Worm (Caenorhabditis elegans): ENCODE results near the gene rnp-3.

DNA sequence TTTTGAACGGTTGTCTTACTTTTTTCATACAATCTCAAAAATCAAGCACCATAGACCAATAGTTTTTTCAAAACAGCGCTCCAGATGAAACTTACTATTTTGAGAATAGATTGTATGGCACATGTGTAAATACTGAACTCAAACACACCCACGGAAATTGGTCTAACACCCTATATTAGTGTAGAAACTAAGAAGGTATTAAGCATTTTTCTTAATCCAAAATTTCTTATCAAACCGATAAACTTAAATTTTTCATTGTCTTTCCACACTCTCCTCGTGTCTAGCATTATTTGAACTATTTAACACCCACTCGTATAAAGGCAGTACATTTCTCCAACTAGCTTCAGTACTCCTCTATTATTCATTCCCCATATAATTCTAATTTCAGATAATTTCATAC is 23.8 kb upstream of the rnp-3 start:
- TF ChIP-seq unc-86 (tag; optimal IDR thresholded peaks at IDR 0.05) (no peak), unc-55 (GFP tag; optimal IDR thresholded peaks at IDR 0.05) (no peak), fax-1 (tag; optimal IDR thresholded peaks at IDR 0.05) (no peak), ahr-1 (tag; optimal IDR thresholded peaks at IDR 0.05) (no peak), ceh-31 (tag; optimal IDR thresholded peaks at IDR 0.05) (no peak), pha-4 (tag; optimal IDR thresholded peaks at IDR 0.05) (no peak), C38D4.7 (GFP tag; optimal IDR thresholded peaks at IDR 0.05) (no peak), pag-3 (tag; optimal IDR thresholded peaks at IDR 0.05; ENCODE audit: borderline replicate concordance) (no peak)

All from whole organism, late embryonic.